Fruit fly (Drosophila melanogaster) whole organism, larva: ENCODE data around the gene Mlc1.
A peak's percentile ranks its signal among the peaks of the same experiment; 100 is the strongest.

Experiments
- noc ChIP-seq: fragments of 200-800 bp; sonication (Bioruptor generic); optimal IDR thresholded peaks from 3 replicates; lab custom pipeline; 2019; ENCODE audit warnings: missing biosample characterization, mild to moderate bottlenecking, missing genetic modification characterization, moderate library complexity

Mlc1 gene

dm6 chr3R:27677174-27677726 lies 17.3 kb upstream of the Mlc1 start, which contains the start of gene Hsdl2:
Gene Hsdl2 (plus strand): TSS chr3R:27677522.
- no peak for TF ChIP-seq noc (tag; lab: Kevin White, UChicago)

dm6 chr3R:27662857-27663256 lies 2.9 kb upstream of the Mlc1 start:
- TF ChIP-seq noc (tag; lab: Kevin White, UChicago): no peak

- no peak for TF ChIP-seq noc (tag; lab: Kevin White, UChicago)
Measured at dm6 chr3R:27661971-27662489, 2.1 kb upstream of the Mlc1 start, which contains the start of gene unc80. Gene unc80 (plus strand): TSS chr3R:27662439.

dm6 chr3R:27661389-27661788 lies 1.4 kb upstream of the Mlc1 start:
- TF ChIP-seq noc (tag; lab: Kevin White, UChicago): no peak

dm6 chr3R:27656686-27657535 lies 3.1 kb downstream of the Mlc1 start, which contains the start of gene tau:
Gene tau (minus strand): TSS chr3R:27656996.
- no peak for TF ChIP-seq noc (tag; lab: Kevin White, UChicago)

dm6 chr3R:27655109-27655508 lies 4.9 kb downstream of the Mlc1 start:
- TF ChIP-seq noc (tag; lab: Kevin White, UChicago): no peak

- TF ChIP-seq noc (tag; lab: Kevin White, UChicago): no peak
Measured at dm6 chr3R:27652156-27652810, 7.7 kb downstream of the Mlc1 start, which contains the start of gene RpS10a. Gene RpS10a (plus strand): TSS chr3R:27652760.

dm6 chr3R:27651710-27652109 lies 8.3 kb downstream of the Mlc1 start:
- no peak for TF ChIP-seq noc (tag; lab: Kevin White, UChicago)

dm6 chr3R:27647817-27648216 lies 12.2 kb downstream of the Mlc1 start:
- no peak for TF ChIP-seq noc (tag; lab: Kevin White, UChicago)

dm6 chr3R:27643080-27643479 lies 16.9 kb downstream of the Mlc1 start:
- TF ChIP-seq noc (tag; lab: Kevin White, UChicago): no peak

- TF ChIP-seq noc (tag; lab: Kevin White, UChicago): no peak
Measured at dm6 chr3R:27637264-27637860, 22.6 kb downstream of the Mlc1 start.

dm6 chr3R:27636720-27637119 lies 23.3 kb downstream of the Mlc1 start:
- no peak for TF ChIP-seq noc (tag; lab: Kevin White, UChicago)

- TF ChIP-seq noc (tag; lab: Kevin White, UChicago): peak; percentile 100
Measured at dm6 chr3R:27636010-27636584, 23.9 kb downstream of the Mlc1 start, which contains the start of the genes CG5611 and Mtl. Gene CG5611 (minus strand): TSS chr3R:27636060. Gene Mtl (plus strand): TSS chr3R:27636412.

- TF ChIP-seq noc (tag; lab: Kevin White, UChicago): no peak
Measured at dm6 chr3R:27625911-27626310, 34.1 kb downstream of the Mlc1 start, which contains the start of gene CG5612. Gene CG5612 (minus strand): TSS chr3R:27626011.

- TF ChIP-seq noc (tag; lab: Kevin White, UChicago): no peak
Measured at dm6 chr3R:27622993-27623392, 37.0 kb downstream of the Mlc1 start.
